Worm (Caenorhabditis elegans) whole organism, L3 larva: ENCODE measurements around the gene ttbk-5.

Experiments used
- hmg-11 ChIP-seq: sonication (generic microtip); optimal IDR thresholded peaks from 2 replicates; lab custom pipeline; 2016; ENCODE audit warnings: missing genetic modification characterization, missing compliant biosample characterization
- lin-15B ChIP-seq: fragments of 150-350 bp; optimal IDR thresholded peaks from 2 replicates; lab custom pipeline; 2014; ENCODE audit warnings: missing biosample characterization, missing genetic modification characterization
- lsy-12 ChIP-seq: sonication (generic microtip); optimal IDR thresholded peaks from 2 replicates; lab custom pipeline; 2016; ENCODE audit warnings: mild to moderate bottlenecking, missing genetic modification characterization, missing compliant biosample characterization
- nhr-237 ChIP-seq: fragments of 150-350 bp; optimal IDR thresholded peaks from 2 replicates; lab custom pipeline; 2014; ENCODE audit warnings: missing biosample characterization, missing genetic modification characterization
- nhr-76 ChIP-seq: fragments of 150-350 bp; sonication (generic microtip); optimal IDR thresholded peaks from 5 replicates; lab custom pipeline; 2014; ENCODE audit warnings: missing biosample characterization, missing genetic modification characterization
- unc-62 ChIP-seq: fragments of 150-350 bp; sonication (generic microtip); optimal IDR thresholded peaks from 4 replicates; lab custom pipeline; 2014; ENCODE audit warnings: missing biosample characterization, missing genetic modification reagents, missing genetic modification characterization
- zag-1 ChIP-seq: fragments of 150-350 bp; optimal IDR thresholded peaks from 2 replicates; lab custom pipeline; 2014; ENCODE audit warnings: missing biosample characterization, missing genetic modification characterization

DNA sequence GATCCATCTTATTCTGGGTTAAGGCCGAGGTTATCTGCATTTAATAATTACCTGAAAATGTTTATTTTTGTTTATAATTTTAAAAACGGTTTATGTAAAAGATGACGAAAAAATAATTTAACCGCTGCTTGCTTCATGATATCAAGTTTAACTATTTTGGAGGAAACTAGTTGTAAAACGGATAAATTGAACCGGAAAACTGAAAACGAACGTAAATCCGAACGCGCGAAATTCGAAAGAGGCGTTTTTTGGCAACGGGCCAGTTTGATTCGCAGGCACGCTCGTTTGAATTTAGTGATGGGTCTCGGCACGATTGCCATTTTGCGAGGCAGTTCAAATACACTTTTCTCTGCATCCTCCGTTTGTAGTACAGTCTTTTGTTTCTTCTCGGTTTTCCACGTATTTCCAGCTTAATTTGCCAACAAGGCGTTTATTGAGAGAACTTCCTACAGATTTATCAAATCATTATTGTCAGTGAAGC is 38.5 kb downstream of the ttbk-5 start, which contains the start of the genes gtbp-1 and K08F4.3:
- TF ChIP-seq unc-62, result no peak
- TF ChIP-seq nhr-76, result no peak
- TF ChIP-seq zag-1 (tag; lab: Kevin White, UChicago), result no peak
- TF ChIP-seq lin-15B, result peak; percentile 94
- TF ChIP-seq nhr-237 (tag; lab: Kevin White, UChicago), result no peak
- TF ChIP-seq hmg-11 (tag; lab: Kevin White, UChicago), result no peak
- TF ChIP-seq lsy-12 (tag; lab: Kevin White, UChicago), result no peak
